Fruit fly (Drosophila melanogaster): ENCODE measurements around the gene CG6686.

The CG6686 gene

DNA sequence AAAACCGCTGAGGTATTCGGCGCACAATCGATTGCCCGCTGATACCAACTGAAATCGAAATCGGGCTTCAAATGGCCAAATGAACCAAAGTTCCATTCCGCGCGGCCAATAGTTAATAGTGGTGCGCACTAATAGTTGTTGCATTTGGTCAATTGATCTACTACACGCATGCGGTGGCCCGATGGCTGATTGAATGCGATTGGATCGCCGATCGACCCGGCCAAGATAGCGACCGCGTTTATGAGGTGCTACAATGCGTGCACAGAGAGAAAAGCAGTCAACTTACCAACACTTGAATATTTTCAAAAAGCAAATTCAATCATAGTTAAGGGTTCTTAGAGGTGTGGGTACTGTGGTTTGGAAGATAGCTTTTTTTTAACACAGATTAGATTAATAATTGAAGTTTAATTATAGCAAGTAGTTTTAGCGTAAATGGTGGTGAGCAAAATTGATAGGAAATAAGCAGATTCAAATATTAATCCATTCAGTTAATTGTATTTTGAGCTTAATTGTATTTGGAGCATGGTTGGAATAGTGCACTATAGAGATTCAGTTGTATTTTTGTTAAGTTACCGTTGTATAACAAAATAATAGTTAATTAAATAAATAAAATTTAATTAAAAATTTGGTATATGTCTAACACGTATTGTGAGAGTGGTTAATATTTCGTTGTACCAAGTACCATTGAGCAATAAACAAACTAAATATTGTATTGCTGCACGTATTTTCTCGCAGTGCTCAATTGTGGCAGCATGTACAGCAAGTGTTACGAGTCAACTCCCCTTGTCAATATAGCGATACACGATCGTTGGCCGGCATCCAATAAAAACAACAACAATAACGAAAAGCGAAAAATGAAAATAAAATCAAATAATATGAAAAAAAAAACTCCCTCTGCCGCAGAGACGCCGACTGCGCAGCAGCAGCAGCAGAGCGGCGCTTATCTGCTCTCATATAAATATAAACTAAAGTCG is 38.9 kb upstream of the CG6686 start (continued):
- TF ChIP-seq CG6808 (GFP tag; optimal IDR thresholded peaks at IDR 0.05): peak; percentile 85
- TF ChIP-seq dsx (GFP tag; optimal IDR thresholded peaks at IDR 0.05; ENCODE audit: poor library complexity, severe bottlenecking): peak; percentile 79
- no peak for TF ChIP-seq Lpt (GFP tag; optimal IDR thresholded peaks at IDR 0.05)
- peak; percentile 92 for TF ChIP-seq CG32006 (GFP tag; optimal IDR thresholded peaks at IDR 0.05)
- TF ChIP-seq CG7368 (GFP tag; optimal IDR thresholded peaks at IDR 0.05): no peak
- peak; percentile 73 for TF ChIP-seq Sox15 (GFP tag; optimal IDR thresholded peaks at IDR 0.05)
- TF ChIP-seq Met (GFP tag; optimal IDR thresholded peaks at IDR 0.05): peak; percentile 64
- TF ChIP-seq CG15336 (GFP tag; IDR thresholded peaks at IDR 0.05): peak; percentile 67
- peak; percentile 71 for TF ChIP-seq fd59A (GFP tag; optimal IDR thresholded peaks at IDR 0.05)
- peak; percentile 79; the same call in 2 of the 3 replicates for TF ChIP-seq CG6163 (GFP tag; IDR thresholded peaks at IDR 0.05)
- peak; percentile 50 for TF ChIP-seq CG8319 (GFP tag; optimal IDR thresholded peaks at IDR 0.05)

DNA sequence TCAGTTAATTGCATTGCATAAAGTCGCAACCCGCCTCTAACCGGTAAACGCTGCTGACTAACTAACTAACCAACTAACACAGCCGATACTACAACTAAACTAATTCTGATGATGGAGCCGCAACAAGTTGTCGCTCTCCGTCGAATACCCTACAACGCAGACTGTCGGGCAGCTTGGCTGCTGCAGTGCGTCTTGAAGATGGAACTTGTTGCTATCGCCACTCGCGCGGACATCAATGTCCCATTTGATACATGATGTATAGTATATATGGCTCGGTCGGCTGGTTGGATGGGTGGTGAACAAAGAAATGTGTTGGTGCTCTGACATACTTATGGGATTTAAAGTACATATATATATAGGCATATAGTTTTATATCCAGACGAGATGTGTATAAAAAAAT is 37.7 kb upstream of the CG6686 start:
- TF ChIP-seq CG4318 (GFP tag; optimal IDR thresholded peaks at IDR 0.05): no peak
- TF ChIP-seq lz (GFP tag; optimal IDR thresholded peaks at IDR 0.05): no peak
- no peak for TF ChIP-seq Gug (GFP tag; IDR thresholded peaks at IDR 0.05)
- no peak for TF ChIP-seq Smox (GFP tag; optimal IDR thresholded peaks at IDR 0.05)
- TF ChIP-seq CG3032 (tag; optimal IDR thresholded peaks at IDR 0.05): peak; percentile 38
- TF ChIP-seq net (GFP tag; optimal IDR thresholded peaks at IDR 0.05): peak; percentile 49
- peak; percentile 21 for TF ChIP-seq Ets96B (tag; optimal IDR thresholded peaks at IDR 0.05)
- TF ChIP-seq fd85E (GFP tag; optimal IDR thresholded peaks at IDR 0.05): no peak
- TF ChIP-seq CG11902 (GFP tag; optimal IDR thresholded peaks at IDR 0.05): no peak
- TF ChIP-seq CG8119 (GFP tag; IDR thresholded peaks at IDR 0.05): no peak
- TF ChIP-seq CG8319 (GFP tag; optimal IDR thresholded peaks at IDR 0.05): no peak
- peak; percentile 35 to 44 for TF ChIP-seq ss (GFP tag; optimal IDR thresholded peaks at IDR 0.05)
- peak; percentile 61 for TF ChIP-seq Sox14 (GFP tag; optimal IDR thresholded peaks at IDR 0.05)
- no peak for TF ChIP-seq CG16779 (tag; optimal IDR thresholded peaks at IDR 0.05)
- no peak for TF ChIP-seq OdsH (GFP tag; optimal IDR thresholded peaks at IDR 0.05)
- TF ChIP-seq CG11294 (GFP tag; IDR thresholded peaks at IDR 0.05): no peak
- peak; percentile 17 for TF ChIP-seq cyc (GFP tag; optimal IDR thresholded peaks at IDR 0.05)
- no peak for TF ChIP-seq CG6854 (GFP tag; optimal IDR thresholded peaks at IDR 0.05)
- TF ChIP-seq Eip75B (GFP tag; optimal IDR thresholded peaks at IDR 0.05): peak; percentile 4
- peak; percentile 54; the same call in 2 of the 3 replicates for TF ChIP-seq CG6163 (GFP tag; IDR thresholded peaks at IDR 0.05)
- TF ChIP-seq CG10631 (GFP tag; optimal IDR thresholded peaks at IDR 0.05): peak; percentile 22
- TF ChIP-seq Eip93F (GFP tag; optimal IDR thresholded peaks at IDR 0.05): no peak
- TF ChIP-seq Met (GFP tag; optimal IDR thresholded peaks at IDR 0.05): no peak
- TF ChIP-seq svp (GFP tag): peak; percentile 55
- no peak for TF ChIP-seq dac (GFP tag; optimal IDR thresholded peaks at IDR 0.05)
- peak; percentile 7 for TF ChIP-seq CG32006 (GFP tag; optimal IDR thresholded peaks at IDR 0.05)
- peak in 1 of 2 experiments; percentile 35 for TF ChIP-seq salr (GFP tag; optimal IDR thresholded peaks at IDR 0.05)
- peak; percentile 51 for TF ChIP-seq esn (GFP tag; optimal IDR thresholded peaks at IDR 0.05)
- no peak for TF ChIP-seq CG7368 (GFP tag; optimal IDR thresholded peaks at IDR 0.05)
- no peak for TF ChIP-seq fkh (GFP tag; optimal IDR thresholded peaks at IDR 0.05)
- TF ChIP-seq pdm3 (GFP tag; optimal IDR thresholded peaks at IDR 0.05): no peak
- no peak for TF ChIP-seq CG11762 (GFP tag; optimal IDR thresholded peaks at IDR 0.05; ENCODE audit: insufficient read depth)
- peak; percentile 25 for TF ChIP-seq fd59A (GFP tag; optimal IDR thresholded peaks at IDR 0.05)
- peak; percentile 49 for TF ChIP-seq CG15336 (GFP tag; IDR thresholded peaks at IDR 0.05)
- peak; percentile 8 for TF ChIP-seq achi (GFP tag; optimal IDR thresholded peaks at IDR 0.05)
- TF ChIP-seq CG31627 (GFP tag; optimal IDR thresholded peaks at IDR 0.05): peak; percentile 31
- TF ChIP-seq Eip78C (GFP tag): peak; percentile 77
- TF ChIP-seq acj6 (GFP tag; optimal IDR thresholded peaks at IDR 0.05): no peak
- TF ChIP-seq eg (GFP tag; IDR thresholded peaks at IDR 0.05): peak; percentile 70; the same call in 2 of the 3 replicates
- peak; percentile 11 for TF ChIP-seq topi (GFP tag; optimal IDR thresholded peaks at IDR 0.05)
- peak; percentile 31 for TF ChIP-seq Lpt (GFP tag; optimal IDR thresholded peaks at IDR 0.05)
- TF ChIP-seq CG6792 (GFP tag; optimal IDR thresholded peaks at IDR 0.05): no peak
- TF ChIP-seq Hr4 (GFP tag; optimal IDR thresholded peaks at IDR 0.05): no peak
- peak; percentile 40 for TF ChIP-seq CG1621 (tag; optimal IDR thresholded peaks at IDR 0.05)

Measured in whole organism, prepupa.